Worm (Caenorhabditis elegans) whole organism, late embryonic: ENCODE data around the gene gpa-7.

Experiments used
- ceh-2 ChIP-seq: sonication (generic microtip); optimal IDR thresholded peaks from 2 replicates; lab custom pipeline; 2016; ENCODE audit warnings: missing genotype, missing genetic modification characterization, missing compliant biosample characterization
- dmd-4 ChIP-seq: sonication (generic microtip); optimal IDR thresholded peaks from 2 replicates; lab custom pipeline; 2016; ENCODE audit warnings: borderline replicate concordance, missing genetic modification characterization, missing compliant biosample characterization
- hlh-6 ChIP-seq: sonication (generic microtip); optimal IDR thresholded peaks from 2 replicates; lab custom pipeline; 2016; ENCODE audit warnings: missing genotype, missing genetic modification characterization, missing compliant biosample characterization
- nhr-11 ChIP-seq: fragments of 150-350 bp; optimal IDR thresholded peaks from 2 replicates; lab custom pipeline; 2014; ENCODE audit warnings: missing biosample characterization, missing genetic modification characterization
- pqm-1 ChIP-seq: sonication (generic microtip); optimal IDR thresholded peaks from 2 replicates; lab custom pipeline; 2016; ENCODE audit warnings: missing genetic modification characterization, missing compliant biosample characterization
- sox-4 ChIP-seq: sonication (generic microtip); optimal IDR thresholded peaks from 2 replicates; lab custom pipeline; 2017; ENCODE audit warnings: mild to moderate bottlenecking, missing genetic modification characterization, inconsistent platforms, missing compliant biosample characterization

DNA sequence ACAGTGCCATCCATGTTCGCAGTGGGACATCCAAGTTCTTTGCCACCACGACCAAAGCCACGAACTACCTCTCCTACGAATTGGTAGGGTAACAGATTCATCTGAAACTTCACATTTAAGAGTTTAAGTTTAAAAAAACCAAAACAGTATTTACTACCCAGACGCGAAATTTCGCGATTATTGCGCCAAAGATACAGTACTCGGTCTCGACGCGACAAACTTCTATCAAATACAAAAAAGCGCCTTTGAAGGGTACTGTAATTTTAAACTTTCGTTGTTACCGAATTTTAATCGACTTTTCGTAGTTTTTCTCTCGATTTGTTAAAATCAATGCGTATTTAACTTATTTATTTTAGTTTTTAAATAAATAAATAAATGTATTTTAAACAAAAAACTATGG, 5.6 kb downstream of the gpa-7 start, which contains the start of gene rfk-1:
- TF ChIP-seq dmd-4 (no peak), ceh-2 (tag; lab: Kevin White, UChicago) (no peak), sox-4 (tag; lab: Kevin White, UChicago) (no peak), nhr-11 (tag; lab: Kevin White, UChicago) (no peak), hlh-6 (tag; lab: Kevin White, UChicago) (no peak), pqm-1 (tag; lab: Kevin White, UChicago) (no peak)
